Worm (Caenorhabditis elegans): Measurements from ENCODE around the gene F11G11.15.
"Not testable (repeated sequence)": the region's sequence is repeated elsewhere in the genome, so short reads cannot be mapped to it uniquely, and the experiment has no call there.

F11G11.15 gene

DNA sequence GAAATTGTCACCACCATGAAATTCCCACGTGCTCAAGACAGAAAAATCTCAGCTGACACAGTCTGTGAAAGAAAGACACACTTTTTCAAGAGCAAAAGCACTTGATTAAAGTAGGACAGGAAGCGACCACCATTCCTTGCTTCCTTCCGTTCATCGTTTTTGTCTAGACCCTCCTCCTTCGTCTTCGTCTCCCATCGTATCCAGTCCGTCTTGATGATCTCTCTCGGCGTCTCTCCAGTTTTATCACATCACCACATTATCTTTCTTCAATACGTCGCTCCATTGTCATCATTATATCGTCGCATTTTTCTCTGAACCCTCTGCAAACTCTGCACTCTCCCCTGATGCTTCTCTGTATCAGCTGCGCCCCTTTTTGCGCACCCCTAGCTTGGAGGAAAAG is 33.5 kb downstream of the F11G11.15 start:
- peak; percentile 48 for TF ChIP-seq unc-55 (GFP tag; optimal IDR thresholded peaks at IDR 0.05)
- TF ChIP-seq hlh-8 (tag; optimal IDR thresholded peaks at IDR 0.05): no peak
- TF ChIP-seq mec-3 (tag; optimal IDR thresholded peaks at IDR 0.05; ENCODE audit: borderline replicate concordance): no peak
- no peak for TF ChIP-seq ztf-16 (tag; optimal IDR thresholded peaks at IDR 0.05)
- TF ChIP-seq lim-6 (tag; optimal IDR thresholded peaks at IDR 0.05): no peak
- TF ChIP-seq fkh-10 (GFP tag; optimal IDR thresholded peaks at IDR 0.05): no peak
- no peak for TF ChIP-seq ahr-1 (tag; optimal IDR thresholded peaks at IDR 0.05)
- TF ChIP-seq pat-9 (tag; optimal IDR thresholded peaks at IDR 0.05): no peak
- TF ChIP-seq ceh-30 (tag; optimal IDR thresholded peaks at IDR 0.05): no peak
- TF ChIP-seq elt-4 (tag; optimal IDR thresholded peaks at IDR 0.05): no peak
- no peak for TF ChIP-seq nfya-1 (tag; optimal IDR thresholded peaks at IDR 0.05)
- TF ChIP-seq che-1 (tag; optimal IDR thresholded peaks at IDR 0.05): no peak
- no peak for TF ChIP-seq ceh-18 (tag; optimal IDR thresholded peaks at IDR 0.05)
- TF ChIP-seq nhr-11 (tag; optimal IDR thresholded peaks at IDR 0.05): no peak
- TF ChIP-seq hlh-15 (tag; optimal IDR thresholded peaks at IDR 0.05): no peak
- no peak for TF ChIP-seq npax-4 (tag; optimal IDR thresholded peaks at IDR 0.05)
- TF ChIP-seq pha-2 (tag; optimal IDR thresholded peaks at IDR 0.05): no peak
- TF ChIP-seq ceh-14 (tag; optimal IDR thresholded peaks at IDR 0.05): no peak
- TF ChIP-seq hlh-6 (tag; optimal IDR thresholded peaks at IDR 0.05): no peak
- TF ChIP-seq elt-2 (tag; optimal IDR thresholded peaks at IDR 0.05): peak; percentile 22
- TF ChIP-seq unc-42 (tag; optimal IDR thresholded peaks at IDR 0.05): peak; percentile 38
- TF ChIP-seq ceh-22 (tag; optimal IDR thresholded peaks at IDR 0.05): peak; percentile 19
- no peak for TF ChIP-seq sdc-2 (tag; optimal IDR thresholded peaks at IDR 0.05)
- no peak for TF ChIP-seq Y22D7AL.16 (tag; optimal IDR thresholded peaks at IDR 0.05)

DNA sequence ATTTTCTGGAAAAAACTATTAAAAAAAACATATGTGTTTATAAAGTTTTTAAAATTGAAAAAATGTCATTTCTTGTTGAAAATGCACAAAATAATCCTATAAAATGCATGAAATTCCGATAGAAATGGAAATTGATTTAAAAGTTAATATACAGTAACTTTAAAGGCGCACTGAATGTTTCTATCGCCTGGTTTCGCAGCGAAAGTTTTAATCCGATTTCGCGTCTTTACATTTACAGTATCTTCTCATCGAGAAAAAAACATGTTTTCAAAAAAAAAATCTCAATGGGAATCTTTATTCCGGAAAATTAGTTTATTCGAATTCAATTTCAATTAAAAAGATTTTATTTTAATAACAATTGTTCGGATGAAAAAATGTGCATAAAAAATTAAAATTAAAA is 39.6 kb downstream of the F11G11.15 start, which contains the start of gene R05F9.11:
Gene R05F9.11, minus strand, starts transcription at position 5 of the 400 bp plus-strand sequence.
- no peak for TF ChIP-seq ceh-24 (tag; optimal IDR thresholded peaks at IDR 0.05)
- TF ChIP-seq unc-3 (GFP tag; conservative IDR thresholded peaks at IDR 0.05): no peak
- TF ChIP-seq unc-3 (tag; optimal IDR thresholded peaks at IDR 0.05): no peak
- TF ChIP-seq gmeb-2 (tag; optimal IDR thresholded peaks at IDR 0.05): no peak
- no peak for TF ChIP-seq ahr-1 (tag; optimal IDR thresholded peaks at IDR 0.05)
- no peak for TF ChIP-seq madf-2 (tag; optimal IDR thresholded peaks at IDR 0.05)
- no peak for TF ChIP-seq T23F11.4 (GFP tag; optimal IDR thresholded peaks at IDR 0.05)
- no peak for TF ChIP-seq hlh-8 (tag; optimal IDR thresholded peaks at IDR 0.05)
- TF ChIP-seq pros-1 (tag; optimal IDR thresholded peaks at IDR 0.05): no peak
- no peak for TF ChIP-seq sdc-2 (tag; optimal IDR thresholded peaks at IDR 0.05)

DNA sequence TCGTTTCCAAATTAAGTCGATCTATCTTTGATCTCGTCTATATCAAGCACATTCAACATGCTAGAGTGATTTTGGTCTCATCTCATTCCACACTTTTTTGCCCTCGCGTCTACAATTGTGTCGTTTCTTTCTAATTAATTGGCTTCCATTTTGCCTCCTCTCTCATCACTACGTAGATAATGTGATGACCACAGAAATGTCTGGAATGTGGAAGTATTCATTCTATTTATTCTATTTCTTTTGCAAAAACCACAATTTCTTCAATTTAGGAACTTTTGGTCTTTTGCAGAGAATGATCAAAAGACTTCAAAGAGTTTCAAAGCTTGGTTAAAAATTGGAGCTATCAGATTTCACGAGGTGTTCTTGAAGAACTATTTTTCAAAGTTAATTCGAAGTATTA is 40.9 kb downstream of the F11G11.15 start:
- no peak for TF ChIP-seq dve-1 (tag; optimal IDR thresholded peaks at IDR 0.05)
- TF ChIP-seq rnt-1 (tag; optimal IDR thresholded peaks at IDR 0.05): no peak
- no peak for TF ChIP-seq ttx-3 (tag; optimal IDR thresholded peaks at IDR 0.05)
- no peak for TF ChIP-seq mec-3 (tag; optimal IDR thresholded peaks at IDR 0.05; ENCODE audit: borderline replicate concordance)
- no peak for TF ChIP-seq unc-42 (tag; optimal IDR thresholded peaks at IDR 0.05)
- no peak for TF ChIP-seq gmeb-2 (tag; optimal IDR thresholded peaks at IDR 0.05)
- no peak for TF ChIP-seq tbx-2 (tag; optimal IDR thresholded peaks at IDR 0.05)
- TF ChIP-seq ref-2 (tag; optimal IDR thresholded peaks at IDR 0.05): no peak
- TF ChIP-seq sox-2 (GFP tag; IDR thresholded peaks at IDR 0.05): no peak
- no peak for TF ChIP-seq pha-2 (tag; optimal IDR thresholded peaks at IDR 0.05)

DNA sequence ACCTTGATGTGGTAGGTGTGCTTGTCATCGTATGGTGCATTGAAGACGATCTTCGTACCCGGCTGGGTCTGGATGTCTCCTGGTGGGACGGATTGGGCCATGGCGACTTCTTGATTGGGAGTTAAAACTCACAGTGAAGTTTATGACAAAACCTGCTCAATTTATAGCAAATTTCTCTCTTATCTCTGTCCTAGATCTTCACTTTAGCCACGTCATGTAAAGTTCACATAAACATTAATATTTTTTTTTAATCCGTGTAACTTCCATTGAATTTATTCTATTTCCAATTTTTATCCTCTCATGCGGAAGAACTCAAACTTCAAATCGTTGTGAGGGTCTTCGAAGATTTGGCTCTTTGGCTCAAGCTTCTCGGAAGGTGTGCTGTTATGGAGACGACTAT is 41.8 kb downstream of the F11G11.15 start, which contains the start of gene msp-31:
Gene msp-31, minus strand, starts transcription at position 101 of the 400 bp plus-strand sequence.
- TF ChIP-seq mec-3 (tag; optimal IDR thresholded peaks at IDR 0.05; ENCODE audit: borderline replicate concordance); ceh-31 (tag; optimal IDR thresholded peaks at IDR 0.05); sox-2 (GFP tag; IDR thresholded peaks at IDR 0.05): not testable (repeated sequence)
